Worm (Caenorhabditis elegans) whole organism, early embryonic: ENCODE measurements around the gene str-220.

ENCODE experiments used
- F13C5.2 ChIP-seq: sonication (generic microtip); optimal IDR thresholded peaks from 2 replicates; lab custom pipeline; 2017; ENCODE audit warnings: mild to moderate bottlenecking, missing genetic modification characterization, inconsistent platforms, missing compliant biosample characterization
- aly-1 ChIP-seq: sonication (generic microtip); optimal IDR thresholded peaks from 2 replicates; lab custom pipeline; 2016; ENCODE audit warnings: missing genetic modification characterization, missing compliant biosample characterization
- ama-1 ChIP-seq: fragments of 150-350 bp; optimal IDR thresholded peaks from 2 replicates; lab custom pipeline; 2014
- ceh-13 ChIP-seq: fragments of 200-800 bp; sonication (Bioruptor generic); optimal IDR thresholded peaks from 2 replicates; lab custom pipeline; 2018; ENCODE audit warnings: mild to moderate bottlenecking, missing genetic modification characterization, missing compliant biosample characterization
- ceh-36 ChIP-seq: sonication (generic microtip); optimal IDR thresholded peaks from 2 replicates; lab custom pipeline; 2016; ENCODE audit warnings: missing genetic modification characterization, inconsistent platforms, missing compliant biosample characterization
- ets-7 ChIP-seq: sonication (generic microtip); optimal IDR thresholded peaks from 2 replicates; lab custom pipeline; 2016; ENCODE audit warnings: missing genotype, missing genetic modification characterization, missing compliant biosample characterization
- flt-1 ChIP-seq: fragments of 200-800 bp; sonication (Bioruptor generic); IDR thresholded peaks from 2 replicates; pipeline ENCODE4 v1.3.6; 2022; ENCODE audit warnings: missing genetic modification characterization, missing compliant biosample characterization
- hmbx-1 ChIP-seq: sonication (generic microtip); optimal IDR thresholded peaks from 2 replicates; lab custom pipeline; 2016; ENCODE audit warnings: mild to moderate bottlenecking, missing genetic modification characterization, missing compliant biosample characterization
- hmg-4 ChIP-seq: fragments of 200-800 bp; sonication (Bioruptor generic); optimal IDR thresholded peaks from 2 replicates; lab custom pipeline; 2018; ENCODE audit warnings: mild to moderate bottlenecking, missing genetic modification characterization, missing compliant biosample characterization
- pes-1 ChIP-seq: fragments of 200-800 bp; sonication (Bioruptor generic); IDR thresholded peaks from 2 replicates; pipeline ENCODE4 v1.3.6; 2022; ENCODE audit warnings: missing genetic modification reagents, missing genetic modification characterization, missing compliant biosample characterization
- scrt-1 ChIP-seq: fragments of 200-800 bp; sonication (Bioruptor generic); IDR thresholded peaks from 2 replicates; pipeline ENCODE4 v1.3.6; 2022; ENCODE audit warnings: missing genetic modification characterization, missing compliant biosample characterization
- sea-1 ChIP-seq: fragments of 200-800 bp; sonication (Bioruptor generic); conservative IDR thresholded peaks from 2 replicates; pipeline ENCODE4 v1.3.6; 2022; ENCODE audit warnings: missing genetic modification characterization, missing compliant biosample characterization
- tbx-11 ChIP-seq: fragments of 200-800 bp; sonication (Bioruptor generic); IDR thresholded peaks from 2 replicates; pipeline ENCODE4 v1.3.6; 2022; ENCODE audit warnings: missing genetic modification characterization, missing compliant biosample characterization
- tbx-37 ChIP-seq: fragments of 200-800 bp; sonication (Bioruptor generic); conservative IDR thresholded peaks from 2 replicates; pipeline ENCODE4 v1.3.6; 2022; ENCODE audit warnings: missing genetic modification reagents, missing genetic modification characterization, missing compliant biosample characterization

ce11 chrIV:7203696-7204095 is 32.6 kb upstream of the str-220 start, which contains the start of gene R13A1.3:
- TF ChIP-seq ceh-13 (no peak), hmbx-1 (no peak), flt-1 (GFP tag; lab: Robert Waterston, UW) (no peak), tbx-11 (GFP tag; lab: Robert Waterston, UW) (no peak), hmg-4 (GFP tag; lab: Kevin White, UChicago) (no peak), sea-1 (GFP tag; lab: Robert Waterston, UW) (no peak), pes-1 (GFP tag; lab: Robert Waterston, UW) (no peak), ets-7 (no peak), tbx-37 (GFP tag; lab: Robert Waterston, UW) (no peak), scrt-1 (GFP tag; lab: Robert Waterston, UW) (no peak), F13C5.2 (tag; lab: Kevin White, UChicago) (no peak), ama-1 (lab: Kevin White, UChicago) (no peak), aly-1 (tag; lab: Kevin White, UChicago) (no peak), ceh-36 (tag; lab: Kevin White, UChicago) (no peak)
